Fruit fly (Drosophila melanogaster): ENCODE data around the gene InR.

DNA sequence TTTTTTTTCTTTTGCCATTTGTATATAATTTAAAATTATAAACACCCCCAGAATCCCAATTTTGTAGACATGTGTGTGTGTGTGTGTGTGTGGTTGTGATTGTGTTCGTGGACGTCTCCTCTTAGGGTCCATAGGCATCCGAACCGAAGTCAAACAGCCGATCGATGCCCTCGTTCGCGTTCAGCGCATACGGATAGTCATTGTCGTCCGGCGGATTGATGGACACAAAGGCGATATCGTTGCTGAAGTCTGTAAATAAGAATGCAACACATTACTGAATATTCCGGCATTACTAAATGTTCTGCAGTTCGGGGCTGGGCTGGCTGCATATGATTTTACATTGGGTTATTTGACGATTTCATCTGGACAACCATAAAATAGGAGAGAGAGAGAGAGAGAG lies 2.3 kb upstream of the InR start:
- TF ChIP-seq Lpt (GFP tag; optimal IDR thresholded peaks at IDR 0.05) (no peak), CG6792 (GFP tag; optimal IDR thresholded peaks at IDR 0.05) (no peak), esn (GFP tag; optimal IDR thresholded peaks at IDR 0.05) (no peak), CG6163 (GFP tag; IDR thresholded peaks at IDR 0.05) (no peak), CG1621 (tag; optimal IDR thresholded peaks at IDR 0.05) (no peak), Blimp-1 (GFP tag; optimal IDR thresholded peaks at IDR 0.05) (no peak), CG8632 (GFP tag; optimal IDR thresholded peaks at IDR 0.05) (no peak), net (GFP tag; optimal IDR thresholded peaks at IDR 0.05) (no peak)

All from whole organism, prepupa.